Worm (Caenorhabditis elegans) whole organism, young adult: ENCODE data around the gene tyr-1.

Experiments
- B0261.1 ChIP-seq: sonication (generic microtip); optimal IDR thresholded peaks from 2 replicates; lab custom pipeline; 2016; ENCODE audit warnings: mild to moderate bottlenecking, missing genetic modification characterization, moderate library complexity, missing compliant biosample characterization
- B0336.3 ChIP-seq: fragments of 200-800 bp; sonication (Bioruptor generic); IDR thresholded peaks from 2 replicates; pipeline ENCODE4 v1.3.6; 2022; ENCODE audit warnings: missing genetic modification characterization, missing compliant biosample characterization
- C17E4.6 ChIP-seq: fragments of 200-800 bp; sonication (Bioruptor generic); IDR thresholded peaks from 2 replicates; pipeline ENCODE4 v1.3.6; 2022; ENCODE audit warnings: missing genetic modification reagents, missing genetic modification characterization, missing compliant biosample characterization
- F39B2.1 ChIP-seq: fragments of 200-800 bp; sonication (Bioruptor generic); IDR thresholded peaks from 2 replicates; pipeline ENCODE4 v1.3.6; 2022; ENCODE audit warnings: missing genetic modification reagents, missing genetic modification characterization, missing compliant biosample characterization
- F49E8.2 ChIP-seq: sonication (generic microtip); optimal IDR thresholded peaks from 3 replicates; lab custom pipeline; 2017; ENCODE audit warnings: missing genetic modification characterization, mild to moderate bottlenecking, missing compliant biosample characterization, antibody characterized with exemption, moderate library complexity; ENCODE audit not compliant: insufficient read depth
- F57A8.1 ChIP-seq: fragments of 200-800 bp; sonication (Bioruptor generic); optimal IDR thresholded peaks from 2 replicates; lab custom pipeline; 2018; ENCODE audit warnings: mild to moderate bottlenecking, missing genetic modification characterization, moderate library complexity, missing compliant biosample characterization
- F57C9.4 ChIP-seq: sonication (generic microtip); optimal IDR thresholded peaks from 2 replicates; lab custom pipeline; 2017; ENCODE audit warnings: mild to moderate bottlenecking, missing genetic modification characterization, missing compliant biosample characterization
- Y95B8A.8 ChIP-seq: fragments of 200-800 bp; sonication (Bioruptor generic); IDR thresholded peaks from 2 replicates; pipeline ENCODE4 v1.3.6; 2022; ENCODE audit warnings: missing genetic modification reagents, missing genetic modification characterization, missing compliant biosample characterization
- ZK185.1 ChIP-seq: sonication (generic microtip); optimal IDR thresholded peaks from 2 replicates; lab custom pipeline; 2016; ENCODE audit warnings: mild to moderate bottlenecking, missing genetic modification characterization, missing compliant biosample characterization; ENCODE audit not compliant: poor library complexity, severe bottlenecking
- ama-1 ChIP-seq, 3 experiments: fragments of 150-350 bp in 1 of 3; sonication (generic microtip) in 2 of 3; optimal IDR thresholded peaks; 2 replicates each; lab custom pipeline; 2014 to 2018; ENCODE audit warnings: missing biosample characterization in 2 of 3, missing genetic modification characterization in 2 of 3, missing genetic modification reagents in 2 of 3
- attf-5 ChIP-seq: fragments of 200-800 bp; sonication (Bioruptor generic); optimal IDR thresholded peaks from 2 replicates; lab custom pipeline; 2018; ENCODE audit warnings: mild to moderate bottlenecking, missing genetic modification characterization, missing compliant biosample characterization
- bed-2 ChIP-seq: fragments of 200-800 bp; sonication (Bioruptor generic); IDR thresholded peaks from 2 replicates; pipeline ENCODE4 v1.3.6; 2022; ENCODE audit warnings: missing genetic modification reagents, missing genetic modification characterization, missing compliant biosample characterization
- ccch-3 ChIP-seq: fragments of 200-800 bp; sonication (Bioruptor generic); optimal IDR thresholded peaks from 2 replicates; lab custom pipeline; 2018; ENCODE audit warnings: mild to moderate bottlenecking, missing genetic modification characterization, missing compliant biosample characterization
- ceh-27 ChIP-seq: fragments of 200-800 bp; sonication (Bioruptor generic); optimal IDR thresholded peaks from 2 replicates; lab custom pipeline; 2018; ENCODE audit warnings: mild to moderate bottlenecking, missing genetic modification characterization, moderate library complexity, missing compliant biosample characterization
- ceh-40 ChIP-seq: fragments of 200-800 bp; sonication (Bioruptor generic); IDR thresholded peaks from 2 replicates; pipeline ENCODE4 v1.3.6; 2022; ENCODE audit warnings: missing genetic modification characterization, missing compliant biosample characterization
- ceh-91 ChIP-seq: fragments of 200-800 bp; sonication (Bioruptor generic); IDR thresholded peaks from 2 replicates; pipeline ENCODE4 v1.3.6; 2022; ENCODE audit warnings: missing genetic modification reagents, missing genetic modification characterization, missing compliant biosample characterization
- dox-1 ChIP-seq: fragments of 200-800 bp; sonication (Bioruptor generic); IDR thresholded peaks from 2 replicates; pipeline ENCODE4 v1.3.6; 2022; ENCODE audit warnings: missing genetic modification reagents, missing genetic modification characterization, missing compliant biosample characterization
- dpl-1 ChIP-seq: fragments of 150-350 bp; optimal IDR thresholded peaks from 2 replicates; lab custom pipeline; 2014; ENCODE audit warnings: missing biosample characterization, missing genetic modification reagents, missing genetic modification characterization
- egrh-3 ChIP-seq: fragments of 200-800 bp; sonication (Bioruptor generic); IDR thresholded peaks from 2 replicates; pipeline ENCODE4 v1.3.6; 2022; ENCODE audit warnings: missing genetic modification reagents, missing genetic modification characterization, missing compliant biosample characterization
- ets-4 ChIP-seq: fragments of 200-800 bp; sonication (Bioruptor generic); optimal IDR thresholded peaks from 2 replicates; lab custom pipeline; 2018; ENCODE audit warnings: mild to moderate bottlenecking, missing genetic modification characterization, missing compliant biosample characterization
- hlh-12 ChIP-seq: sonication (generic microtip); optimal IDR thresholded peaks from 2 replicates; lab custom pipeline; 2016; ENCODE audit warnings: missing genetic modification characterization, missing compliant biosample characterization
- hmg-1.2 ChIP-seq: fragments of 200-800 bp; sonication (Bioruptor generic); IDR thresholded peaks from 2 replicates; pipeline ENCODE4 v1.3.6; 2022; ENCODE audit warnings: missing genetic modification reagents, missing genetic modification characterization, missing compliant biosample characterization
- hsf-1 ChIP-seq: fragments of 200-800 bp; sonication (Bioruptor generic); IDR thresholded peaks from 2 replicates; pipeline ENCODE4 v1.3.6; 2022; ENCODE audit warnings: missing genetic modification reagents, missing genetic modification characterization, missing compliant biosample characterization
- let-526 ChIP-seq: fragments of 200-800 bp; sonication (Bioruptor generic); IDR thresholded peaks from 2 replicates; pipeline ENCODE4 v1.3.6; 2022; ENCODE audit warnings: missing genetic modification reagents, missing genetic modification characterization, missing compliant biosample characterization
- let-607 ChIP-seq, 2 experiments: fragments of 200-800 bp in 1 of 2; sonication (Bioruptor generic) in 1 of 2; sonication (generic microtip) in 1 of 2; optimal IDR thresholded peaks; 2 replicates each; lab custom pipeline; 2016 to 2018; ENCODE audit warnings: mild to moderate bottlenecking in 2 of 2, missing compliant biosample characterization in 2 of 2, missing genetic modification characterization in 2 of 2, moderate library complexity in 2 of 2, missing genotype in 1 of 2
- mel-28 ChIP-seq: sonication (generic microtip); optimal IDR thresholded peaks from 2 replicates; lab custom pipeline; 2016; ENCODE audit warnings: borderline replicate concordance, mild to moderate bottlenecking, missing genetic modification characterization, missing compliant biosample characterization
- nfyb-1 ChIP-seq: fragments of 200-800 bp; sonication (Bioruptor generic); IDR thresholded peaks from 2 replicates; pipeline ENCODE4 v1.3.6; 2022; ENCODE audit warnings: missing genetic modification reagents, missing genetic modification characterization, missing compliant biosample characterization
- nhr-120 ChIP-seq: fragments of 200-800 bp; sonication (Bioruptor generic); IDR thresholded peaks from 2 replicates; pipeline ENCODE4 v1.3.6; 2022; ENCODE audit warnings: missing genetic modification characterization, missing compliant biosample characterization
- nhr-80 ChIP-seq: sonication (generic microtip); optimal IDR thresholded peaks from 2 replicates; lab custom pipeline; 2016; ENCODE audit warnings: missing genetic modification characterization, missing compliant biosample characterization
- snpc-4 ChIP-seq, 5 experiments: fragments of 150-350 bp in 1 of 5; sonication (generic microtip) in 4 of 5; optimal IDR thresholded peaks; 2 replicates each; lab custom pipeline; 2014 to 2018; ENCODE audit warnings: missing genetic modification characterization in 5 of 5, missing biosample characterization in 3 of 5, antibody characterized with exemption in 2 of 5, mild to moderate bottlenecking in 2 of 5, missing compliant biosample characterization in 2 of 5, missing genotype in 2 of 5, moderate library complexity in 2 of 5, missing genetic modification reagents in 1 of 5
- somi-1 ChIP-seq: fragments of 200-800 bp; sonication (Bioruptor generic); optimal IDR thresholded peaks from 2 replicates; lab custom pipeline; 2018; ENCODE audit warnings: mild to moderate bottlenecking, missing genetic modification characterization, missing compliant biosample characterization
- tlf-1 ChIP-seq: fragments of 200-800 bp; sonication (Bioruptor generic); optimal IDR thresholded peaks from 2 replicates; lab custom pipeline; 2018; ENCODE audit warnings: mild to moderate bottlenecking, missing genetic modification characterization, missing compliant biosample characterization
- unc-130 ChIP-seq: sonication (generic microtip); optimal IDR thresholded peaks from 2 replicates; lab custom pipeline; 2016; ENCODE audit warnings: missing genetic modification reagents, missing genetic modification characterization, missing compliant biosample characterization
- zim-3 ChIP-seq: sonication (generic microtip); optimal IDR thresholded peaks from 2 replicates; lab custom pipeline; 2017; ENCODE audit warnings: mild to moderate bottlenecking, missing genetic modification characterization, moderate library complexity, missing compliant biosample characterization
- ztf-18 ChIP-seq: sonication (generic microtip); optimal IDR thresholded peaks from 2 replicates; lab custom pipeline; 2016; ENCODE audit warnings: missing genotype, mild to moderate bottlenecking, missing genetic modification characterization, missing compliant biosample characterization
- ztf-28 ChIP-seq: fragments of 200-800 bp; sonication (Bioruptor generic); IDR thresholded peaks from 2 replicates; pipeline ENCODE4 v1.3.6; 2022; ENCODE audit warnings: missing genetic modification reagents, missing genetic modification characterization, missing compliant biosample characterization

The tyr-1 gene

ce11 chrIII:7858407-7859029, 15.1 kb upstream of the tyr-1 start, which contains the start of the genes coq-5 and ufm-1:
Gene coq-5 (minus strand): TSS chrIII:7858457.
Gene ufm-1 (plus strand): TSS chrIII:7858979.
- TF ChIP-seq nhr-80 (tag; lab: Kevin White, UChicago) (peak; percentile 5), ceh-27 (GFP tag; lab: Kevin White, UChicago) (peak; percentile 31), let-607 (tag; optimal IDR thresholded peaks at IDR 0.05; lab: Kevin White, UChicago) (peak in 1 of 2 experiments; percentile 43), hmg-1.2 (peak; percentile 9; the same call in 1 of the 2 replicates), unc-130 (GFP tag; lab: Kevin White, UChicago) (peak; percentile 16), F39B2.1 (no peak), B0261.1 (tag; lab: Kevin White, UChicago) (no peak), ZK185.1 (tag; lab: Kevin White, UChicago) (peak; percentile 69)
- TF ChIP-seq, all 124 proteins: peak for 6

ce11 chrIII:7859313-7859712, 14.3 kb upstream of the tyr-1 start, which contains the start of gene tomm-7:
Gene tomm-7 (plus strand): TSS chrIII:7859613.
- TF ChIP-seq egrh-3 (no peak), Y95B8A.8 (no peak), hmg-1.2 (0 out of 2 replicates have a peak, but pooled peaks have one; percentile 14), ceh-91 (GFP tag; lab: Robert Waterston, UW) (no peak), hsf-1 (GFP tag; lab: Robert Waterston, UW) (no peak), bed-2 (GFP tag; lab: Robert Waterston, UW) (no peak)
- TF ChIP-seq, all 124 proteins: peak for 1

- TF ChIP-seq snpc-4 (GFP tag; optimal IDR thresholded peaks at IDR 0.05; lab: Kevin White, UChicago) (no peak), snpc-4 (tag; optimal IDR thresholded peaks at IDR 0.05; lab: Kevin White, UChicago) (no peak), nhr-80 (tag; lab: Kevin White, UChicago) (peak; percentile 48), F49E8.2 (tag; lab: Kevin White, UChicago) (no peak), egrh-3 (no peak), tlf-1 (GFP tag; lab: Kevin White, UChicago) (no peak)
Observed at ce11 chrIII:7860885-7861284, 12.7 kb upstream of the tyr-1 start, which contains the start of gene cuc-1. Gene cuc-1 (minus strand): TSS chrIII:7860985.

- TF ChIP-seq ama-1 (optimal IDR thresholded peaks at IDR 0.05; lab: Kevin White, UChicago) (no peak), ama-1 (GFP tag; optimal IDR thresholded peaks at IDR 0.05; lab: Kevin White, UChicago) (peak in 1 of 2 experiments; percentile 18), nhr-120 (GFP tag; lab: Robert Waterston, UW) (no peak)
Observed at ce11 chrIII:7861535-7862120, 12.0 kb upstream of the tyr-1 start, which contains the start of gene snr-5. Gene snr-5 (plus strand): TSS chrIII:7862070.

DNA sequence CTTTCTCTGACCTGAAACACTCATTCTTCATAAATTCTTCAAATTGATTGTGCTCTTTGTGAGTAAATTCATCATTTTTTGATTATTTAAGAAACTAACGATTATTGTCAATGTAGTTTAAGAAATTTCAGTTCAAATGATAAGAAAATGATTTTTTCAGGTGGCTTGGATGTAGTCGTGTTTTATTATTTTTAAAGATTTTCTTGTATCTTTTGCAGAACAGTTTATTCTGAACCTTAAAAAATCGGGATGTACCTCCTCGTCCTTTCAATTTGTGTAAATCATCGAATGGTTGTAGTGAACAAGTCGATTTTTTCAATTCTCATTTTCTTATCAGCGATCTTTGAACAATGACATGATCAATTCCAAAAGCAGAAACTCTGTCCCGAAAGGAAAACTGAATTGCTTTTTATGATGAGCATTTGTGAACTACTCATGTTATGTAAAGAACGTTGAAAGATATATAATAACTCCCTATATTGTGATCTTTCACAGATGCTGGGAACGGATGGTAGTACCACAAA, 8.3 kb upstream of the tyr-1 start, which contains the start of gene slc-17.3:
slc-17.3 (minus strand) TSS at position 51 of the 524 bp plus-strand sequence.
- TF ChIP-seq nhr-80 (tag; lab: Kevin White, UChicago) (peak; percentile 61), B0336.3 (GFP tag; lab: Robert Waterston, UW) (no peak)
- TF ChIP-seq, all 124 proteins: peak for 1

ce11 chrIII:7866189-7866588, 7.4 kb upstream of the tyr-1 start, which contains the start of gene cup-4:
Gene cup-4 (plus strand): TSS chrIII:7866489.
- TF ChIP-seq ets-4: no peak
- no peak for TF ChIP-seq hlh-12 (tag; lab: Kevin White, UChicago)
- no peak for TF ChIP-seq C17E4.6 (GFP tag; lab: Robert Waterston, UW)
- no peak for TF ChIP-seq zim-3 (tag; lab: Kevin White, UChicago)
- no peak for TF ChIP-seq nfyb-1 (GFP tag; lab: Robert Waterston, UW)
- no peak for TF ChIP-seq F57A8.1
- TF ChIP-seq ccch-3 (GFP tag; lab: Kevin White, UChicago): no peak
- no peak for TF ChIP-seq dox-1 (GFP tag; lab: Robert Waterston, UW)
- no peak for TF ChIP-seq let-526 (GFP tag; lab: Robert Waterston, UW)
- TF ChIP-seq ceh-40 (GFP tag; lab: Robert Waterston, UW): no peak
- TF ChIP-seq mel-28: no peak
- no peak for TF ChIP-seq ztf-18 (tag; lab: Kevin White, UChicago)
- no peak for TF ChIP-seq ztf-28
- TF ChIP-seq dpl-1 (GFP tag; lab: Kevin White, UChicago): no peak
- TF ChIP-seq F57C9.4 (tag; lab: Kevin White, UChicago): no peak
- no peak for TF ChIP-seq somi-1 (GFP tag; lab: Kevin White, UChicago)
- TF ChIP-seq attf-5 (GFP tag; lab: Kevin White, UChicago): no peak
